Fruit fly (Drosophila melanogaster) whole organism, adult: ENCODE data around the gene Tgt.

ENCODE experiments used
- CG11617 ChIP-seq: fragments of 200-800 bp; sonication (Bioruptor generic); optimal IDR thresholded peaks from 2 replicates; lab custom pipeline; 2017; ENCODE audit warnings: mild to moderate bottlenecking, missing biosample characterization, missing genetic modification reagents, missing genetic modification characterization
- CG12768 ChIP-seq: fragments of 200-800 bp; sonication (Bioruptor generic); optimal IDR thresholded peaks from 2 replicates; lab custom pipeline; 2017; ENCODE audit warnings: missing biosample characterization, missing genetic modification characterization, mild to moderate bottlenecking, moderate library complexity, missing genetic modification reagents
- CG14711 ChIP-seq: fragments of 200-800 bp; sonication (Bioruptor generic); optimal IDR thresholded peaks from 2 replicates; lab custom pipeline; 2018; ENCODE audit warnings: missing biosample characterization, mild to moderate bottlenecking, missing genetic modification characterization, moderate library complexity
- CG1620 ChIP-seq: fragments of 200-800 bp; sonication (Bioruptor generic); optimal IDR thresholded peaks from 2 replicates; lab custom pipeline; 2016; ENCODE audit warnings: missing biosample characterization, missing genetic modification characterization
- CG33017 ChIP-seq: fragments of 200-800 bp; sonication (Bioruptor generic); optimal IDR thresholded peaks from 2 replicates; lab custom pipeline; 2018; ENCODE audit warnings: missing biosample characterization, mild to moderate bottlenecking, missing genetic modification characterization, moderate library complexity
- CG5204 ChIP-seq: fragments of 200-800 bp; sonication (Bioruptor generic); optimal IDR thresholded peaks from 2 replicates; lab custom pipeline; 2016; ENCODE audit warnings: missing biosample characterization, missing genetic modification characterization
- CG7045 ChIP-seq: fragments of 200-800 bp; sonication (Bioruptor generic); optimal IDR thresholded peaks from 2 replicates; lab custom pipeline; 2017; ENCODE audit warnings: missing biosample characterization, mild to moderate bottlenecking, missing genetic modification characterization
- CG7101 ChIP-seq: fragments of 200-800 bp; sonication (Bioruptor generic); optimal IDR thresholded peaks from 2 replicates; lab custom pipeline; 2018; ENCODE audit warnings: missing biosample characterization, mild to moderate bottlenecking, missing genetic modification characterization, moderate library complexity
- Clk ChIP-seq: fragments of 200-800 bp; sonication (Bioruptor generic); optimal IDR thresholded peaks from 2 replicates; lab custom pipeline; 2017; ENCODE audit warnings: missing biosample characterization, missing genetic modification characterization
- Crg-1 ChIP-seq: fragments of 200-800 bp; sonication (Bioruptor generic); optimal IDR thresholded peaks from 2 replicates; lab custom pipeline; 2016; ENCODE audit warnings: missing biosample characterization, missing genetic modification characterization
- Hr96 ChIP-seq: fragments of 200-800 bp; sonication (Bioruptor generic); optimal IDR thresholded peaks from 2 replicates; lab custom pipeline; 2016; ENCODE audit warnings: missing biosample characterization, missing genetic modification characterization
- Mnt ChIP-seq: fragments of 200-800 bp; sonication (Bioruptor generic); optimal IDR thresholded peaks from 2 replicates; lab custom pipeline; 2016; ENCODE audit warnings: missing biosample characterization, mild to moderate bottlenecking, missing genetic modification characterization
- bab1 ChIP-seq: fragments of 200-800 bp; sonication (Bioruptor generic); optimal IDR thresholded peaks from 3 replicates; lab custom pipeline; 2019; ENCODE audit warnings: missing biosample characterization, mild to moderate bottlenecking, missing genetic modification characterization, moderate library complexity
- cic ChIP-seq: fragments of 200-800 bp; sonication (Bioruptor generic); optimal IDR thresholded peaks from 2 replicates; lab custom pipeline; 2017; ENCODE audit warnings: missing biosample characterization, mild to moderate bottlenecking, missing genetic modification characterization, moderate library complexity
- cnc ChIP-seq, 2 experiments: fragments of >200 bp; optimal IDR thresholded peaks; 2 replicates each; lab custom pipeline; 2017
- kay ChIP-seq: fragments of 200-800 bp; sonication (Bioruptor generic); peaks from one replicate; lab custom pipeline; 2016; ENCODE audit warnings: missing biosample characterization, missing genetic modification characterization, borderline replicate concordance
- ovo ChIP-seq: fragments of 200-800 bp; sonication (Bioruptor generic); optimal IDR thresholded peaks from 2 replicates; lab custom pipeline; 2016; ENCODE audit warnings: missing biosample characterization, missing genetic modification characterization
- pad ChIP-seq: fragments of 200-800 bp; sonication (Bioruptor generic); optimal IDR thresholded peaks from 3 replicates; lab custom pipeline; 2017; ENCODE audit warnings: missing biosample characterization, missing genetic modification characterization, mild to moderate bottlenecking, moderate library complexity, missing genetic modification reagents
- tj ChIP-seq: fragments of 200-800 bp; sonication (Bioruptor generic); optimal IDR thresholded peaks from 3 replicates; lab custom pipeline; 2017; ENCODE audit warnings: missing biosample characterization, mild to moderate bottlenecking, missing genetic modification characterization, moderate library complexity
- toe ChIP-seq: fragments of 200-800 bp; sonication (Bioruptor generic); optimal IDR thresholded peaks from 2 replicates; lab custom pipeline; 2016; ENCODE audit warnings: missing biosample characterization, missing genetic modification characterization

Tgt gene

DNA sequence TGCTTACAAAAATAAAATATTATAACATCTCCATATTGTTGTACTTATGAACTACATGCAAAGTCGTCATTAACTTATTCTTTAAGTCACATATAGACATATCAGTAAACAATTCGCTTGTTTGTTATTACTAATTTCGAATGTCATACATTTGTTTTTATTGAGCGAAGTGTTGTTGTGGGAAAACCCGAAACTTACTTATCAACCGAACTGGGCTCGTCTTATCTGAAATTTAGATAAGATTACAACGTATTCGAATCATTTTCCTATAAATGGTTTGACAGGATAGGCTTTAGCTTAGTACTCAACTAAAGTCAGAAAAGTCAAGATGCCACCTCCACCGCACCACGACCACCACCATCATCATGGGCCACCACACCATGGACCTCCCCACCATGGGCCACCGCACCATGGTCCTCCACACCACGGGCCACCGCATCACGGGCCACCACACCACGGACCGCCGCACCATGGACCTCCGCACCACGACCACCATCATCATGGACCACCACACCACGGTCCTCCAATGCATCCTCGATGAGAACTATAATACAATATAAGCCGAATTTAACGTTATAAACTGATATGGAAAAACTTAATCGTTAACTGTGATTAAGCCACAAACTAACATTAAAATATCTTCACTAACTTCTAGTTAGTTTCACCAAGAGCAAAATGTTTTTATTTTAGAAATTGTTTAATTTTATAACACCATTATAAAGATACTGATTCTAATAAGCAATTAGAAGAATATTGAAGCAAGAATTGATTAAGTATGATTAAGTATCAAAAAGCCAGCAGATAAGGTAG lies 16.3 kb downstream of the Tgt start, which contains the start of the genes CG43349 and CG5011:
TSS of gene CG43349 (plus strand) at position 294 of the 810 bp plus-strand sequence.
TSS of gene CG5011 (plus strand) at position 760 of the 810 bp plus-strand sequence.
- TF ChIP-seq bab1 (no peak), kay (GFP tag; lab: Kevin White, UChicago) (peak; percentile 75)

dm6 chr2L:1201396-1201837 lies 17.6 kb downstream of the Tgt start:
- TF ChIP-seq CG5204 (GFP tag; lab: Kevin White, UChicago): no peak
- peak; percentile 38 for TF ChIP-seq cic (GFP tag; lab: Kevin White, UChicago)
- TF ChIP-seq CG7045 (GFP tag; lab: Kevin White, UChicago): no peak
- no peak for TF ChIP-seq toe (GFP tag; lab: Kevin White, UChicago)
- no peak for TF ChIP-seq cnc (optimal IDR thresholded peaks at IDR 0.05; lab: Kevin White, UChicago)
- no peak for TF ChIP-seq bab1
- no peak for TF ChIP-seq Mnt (GFP tag; lab: Kevin White, UChicago)
- TF ChIP-seq kay (GFP tag; lab: Kevin White, UChicago): peak; percentile 83
- TF ChIP-seq ovo (GFP tag; lab: Kevin White, UChicago): no peak
- no peak for TF ChIP-seq CG14711 (tag; lab: Kevin White, UChicago)

dm6 chr2L:1202445-1202844 lies 18.6 kb downstream of the Tgt start:
- TF ChIP-seq CG7045 (GFP tag; lab: Kevin White, UChicago): no peak
- TF ChIP-seq kay (GFP tag; lab: Kevin White, UChicago): no peak
- no peak for TF ChIP-seq CG14711 (tag; lab: Kevin White, UChicago)
- TF ChIP-seq CG7101: no peak
- no peak for TF ChIP-seq Hr96
- TF ChIP-seq CG11617 (GFP tag; lab: Kevin White, UChicago): no peak
- no peak for TF ChIP-seq Clk (GFP tag; lab: Kevin White, UChicago)
- TF ChIP-seq bab1: no peak
- no peak for TF ChIP-seq CG33017 (tag; lab: Kevin White, UChicago)
- no peak for TF ChIP-seq pad (GFP tag; lab: Kevin White, UChicago)
- no peak for TF ChIP-seq cic (GFP tag; lab: Kevin White, UChicago)
- no peak for TF ChIP-seq ovo (GFP tag; lab: Kevin White, UChicago)
- no peak for TF ChIP-seq Crg-1 (GFP tag; lab: Kevin White, UChicago)
- no peak for TF ChIP-seq cnc (optimal IDR thresholded peaks at IDR 0.05; lab: Kevin White, UChicago)
- no peak for TF ChIP-seq CG5204 (GFP tag; lab: Kevin White, UChicago)
- TF ChIP-seq toe (GFP tag; lab: Kevin White, UChicago): no peak
- TF ChIP-seq CG1620 (GFP tag; lab: Kevin White, UChicago): no peak
- no peak for TF ChIP-seq CG12768

dm6 chr2L:1203915-1204314 lies 20.1 kb downstream of the Tgt start, which contains the start of gene CG14342:
Gene CG14342, plus strand, starts transcription at chr2L:1204215.
- TF ChIP-seq ovo (GFP tag; lab: Kevin White, UChicago): no peak
- no peak for TF ChIP-seq CG1620 (GFP tag; lab: Kevin White, UChicago)
- no peak for TF ChIP-seq CG14711 (tag; lab: Kevin White, UChicago)

DNA sequence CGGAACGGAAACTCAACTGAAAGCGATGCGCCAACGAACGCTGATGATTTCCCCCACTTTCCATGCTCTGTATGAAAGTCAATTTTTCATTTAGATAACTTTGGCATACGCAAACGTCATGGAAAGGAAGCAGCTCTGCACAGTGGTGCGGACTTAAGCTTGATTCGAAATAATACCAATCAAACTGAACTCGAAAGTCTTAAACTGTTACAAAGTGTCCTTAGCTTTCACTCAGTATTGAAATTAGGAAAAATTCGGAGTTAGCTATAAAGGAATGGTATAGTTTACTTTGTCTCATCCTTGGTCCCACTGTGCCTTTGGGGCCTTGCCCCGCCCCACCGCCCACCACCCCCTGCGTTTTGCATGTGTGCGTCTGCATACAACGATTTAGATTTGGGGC lies 23.6 kb downstream of the Tgt start:
- TF ChIP-seq ovo (GFP tag; lab: Kevin White, UChicago) (no peak), toe (GFP tag; lab: Kevin White, UChicago) (no peak)

DNA sequence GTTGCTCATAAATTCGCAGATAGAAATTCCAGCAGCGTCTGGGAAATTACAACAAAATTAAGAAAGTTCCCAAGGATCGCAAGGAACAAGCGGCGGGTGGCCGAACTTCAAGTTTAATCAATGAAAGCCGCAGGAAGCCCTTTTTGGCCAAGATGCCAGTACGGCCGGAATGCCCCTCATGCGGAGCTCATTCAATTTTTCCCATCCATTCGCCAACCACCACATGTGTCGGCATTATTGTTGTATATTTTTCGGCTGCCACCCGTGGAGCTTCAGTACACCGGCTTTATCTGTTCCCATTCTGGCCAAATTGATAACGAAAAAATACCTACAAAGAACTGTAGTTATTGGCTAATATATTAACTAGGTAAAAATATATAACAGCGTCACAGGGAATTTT lies 27.7 kb downstream of the Tgt start:
- no peak for TF ChIP-seq Hr96
- TF ChIP-seq CG1620 (GFP tag; lab: Kevin White, UChicago): no peak
- TF ChIP-seq CG33017 (tag; lab: Kevin White, UChicago): no peak
- TF ChIP-seq CG11617 (GFP tag; lab: Kevin White, UChicago): no peak
- TF ChIP-seq cic (GFP tag; lab: Kevin White, UChicago): no peak
- no peak for TF ChIP-seq pad (GFP tag; lab: Kevin White, UChicago)

dm6 chr2L:1213587-1213986 lies 29.7 kb downstream of the Tgt start:
- TF ChIP-seq tj (GFP tag; lab: Kevin White, UChicago) (no peak), Hr96 (no peak), ovo (GFP tag; lab: Kevin White, UChicago) (no peak), CG11617 (GFP tag; lab: Kevin White, UChicago) (no peak), pad (GFP tag; lab: Kevin White, UChicago) (no peak)
